Fruit fly (Drosophila melanogaster) whole organism, embryonic: ENCODE data around the gene CG14676.

Source experiments
- BEAF-32 ChIP-seq: fragments of 200-800 bp; sonication (Bioruptor generic); optimal IDR thresholded peaks from 3 replicates; lab custom pipeline; 2017; ENCODE audit warnings: missing biosample characterization, missing genetic modification characterization, mild to moderate bottlenecking, moderate library complexity, missing genetic modification reagents
- C15 ChIP-seq: fragments of 200-800 bp; sonication (Bioruptor generic); IDR thresholded peaks from 3 replicates; pipeline ENCODE4 v1.3.6; 2022; ENCODE audit warnings: missing biosample characterization, missing genetic modification characterization
- CG10147 ChIP-seq: fragments of 200-800 bp; sonication (Bioruptor generic); optimal IDR thresholded peaks from 2 replicates; lab custom pipeline; 2019; ENCODE audit warnings: missing biosample characterization, mild to moderate bottlenecking, missing genetic modification characterization, moderate library complexity
- CG12071 ChIP-seq: fragments of 200-800 bp; sonication (Bioruptor generic); optimal IDR thresholded peaks from 3 replicates; lab custom pipeline; 2018; ENCODE audit warnings: missing biosample characterization, mild to moderate bottlenecking, missing genetic modification characterization
- CG12391 ChIP-seq: fragments of 200-800 bp; sonication (Bioruptor generic); optimal IDR thresholded peaks from 3 replicates; lab custom pipeline; 2018; ENCODE audit warnings: missing biosample characterization, mild to moderate bottlenecking, missing genetic modification characterization, moderate library complexity
- CG12744 ChIP-seq: fragments of 200-800 bp; sonication (Bioruptor generic); optimal IDR thresholded peaks from 2 replicates; lab custom pipeline; 2016; ENCODE audit warnings: missing biosample characterization, missing genetic modification characterization
- CG13296 ChIP-seq: fragments of 200-800 bp; sonication (Bioruptor generic); optimal IDR thresholded peaks from 3 replicates; lab custom pipeline; 2018; ENCODE audit warnings: missing biosample characterization, mild to moderate bottlenecking, missing genetic modification characterization
- CG14014 ChIP-seq: fragments of 200-800 bp; sonication (Bioruptor generic); IDR thresholded peaks from 2 replicates; pipeline ENCODE4 v1.3.6; 2022; ENCODE audit warnings: missing biosample characterization, missing genetic modification characterization
- CG15479 ChIP-seq: fragments of 200-800 bp; sonication (Bioruptor generic); optimal IDR thresholded peaks from 3 replicates; lab custom pipeline; 2019; ENCODE audit warnings: missing biosample characterization, mild to moderate bottlenecking, missing genetic modification characterization, moderate library complexity
- CG15514 ChIP-seq: fragments of 200-800 bp; sonication (Bioruptor generic); optimal IDR thresholded peaks from 3 replicates; lab custom pipeline; 2017; ENCODE audit warnings: missing biosample characterization, missing genetic modification characterization, mild to moderate bottlenecking, moderate library complexity, missing genetic modification reagents
- CG1602 ChIP-seq: fragments of 200-800 bp; sonication (Bioruptor generic); optimal IDR thresholded peaks from 3 replicates; lab custom pipeline; 2016; ENCODE audit warnings: missing biosample characterization, missing genetic modification characterization
- CG1603 ChIP-seq: fragments of 200-800 bp; sonication (Bioruptor generic); optimal IDR thresholded peaks from 2 replicates; lab custom pipeline; 2019; ENCODE audit warnings: missing biosample characterization, mild to moderate bottlenecking, missing genetic modification characterization, moderate library complexity
- CG17359 ChIP-seq: fragments of 200-800 bp; sonication (Bioruptor generic); optimal IDR thresholded peaks from 3 replicates; lab custom pipeline; 2018; ENCODE audit warnings: missing biosample characterization, mild to moderate bottlenecking, missing genetic modification characterization, moderate library complexity
- CG2202 ChIP-seq: fragments of 200-800 bp; sonication (Bioruptor generic); optimal IDR thresholded peaks from 2 replicates; lab custom pipeline; 2018; ENCODE audit warnings: missing biosample characterization, mild to moderate bottlenecking, missing genetic modification characterization
- CG2875 ChIP-seq: fragments of 200-800 bp; sonication (Bioruptor generic); optimal IDR thresholded peaks from 2 replicates; lab custom pipeline; 2017; ENCODE audit warnings: missing biosample characterization, mild to moderate bottlenecking, missing genetic modification characterization, missing genetic modification reagents
- CG30431 ChIP-seq: fragments of 200-800 bp; sonication (Bioruptor generic); optimal IDR thresholded peaks from 2 replicates; lab custom pipeline; 2017; ENCODE audit warnings: missing biosample characterization, missing genetic modification characterization
- CG31388 ChIP-seq: fragments of 200-800 bp; sonication (Bioruptor generic); optimal IDR thresholded peaks from 2 replicates; lab custom pipeline; 2016; ENCODE audit warnings: missing biosample characterization, missing genetic modification characterization
- CG32532 ChIP-seq: fragments of 200-800 bp; sonication (Bioruptor generic); IDR thresholded peaks from 2 replicates; pipeline ENCODE4 v1.3.6; 2022; ENCODE audit warnings: missing biosample characterization, missing genetic modification characterization
- CG7786 ChIP-seq: fragments of 200-800 bp; sonication (Bioruptor generic); optimal IDR thresholded peaks from 2 replicates; lab custom pipeline; 2016; ENCODE audit warnings: missing biosample characterization, missing genetic modification characterization
- CG7839 ChIP-seq: fragments of 200-800 bp; sonication (Bioruptor generic); optimal IDR thresholded peaks from 3 replicates; lab custom pipeline; 2018; ENCODE audit warnings: missing biosample characterization, mild to moderate bottlenecking, missing genetic modification characterization, moderate library complexity
- CG9876 ChIP-seq: fragments of 200-800 bp; sonication (Bioruptor generic); optimal IDR thresholded peaks from 2 replicates; lab custom pipeline; 2016; ENCODE audit warnings: missing biosample characterization, missing genetic modification characterization
- Camta ChIP-seq: fragments of 200-800 bp; sonication (Bioruptor generic); optimal IDR thresholded peaks from 2 replicates; lab custom pipeline; 2016; ENCODE audit warnings: missing biosample characterization, missing genetic modification characterization
- Chrac-16 ChIP-seq: fragments of 200-800 bp; sonication (Bioruptor generic); optimal IDR thresholded peaks from 3 replicates; lab custom pipeline; 2016; ENCODE audit warnings: missing biosample characterization, missing genetic modification characterization
- CrebB ChIP-seq: fragments of 200-800 bp; sonication (Bioruptor generic); optimal IDR thresholded peaks from 3 replicates; lab custom pipeline; 2018; ENCODE audit warnings: missing biosample characterization, mild to moderate bottlenecking, missing genetic modification characterization
- Ets97D ChIP-seq: fragments of 200-800 bp; sonication (Bioruptor generic); optimal IDR thresholded peaks from 3 replicates; lab custom pipeline; 2016; ENCODE audit warnings: missing biosample characterization, missing genetic modification characterization
- Fer2 ChIP-seq: fragments of 200-800 bp; sonication (Bioruptor generic); optimal IDR thresholded peaks from 2 replicates; lab custom pipeline; 2018; ENCODE audit warnings: missing biosample characterization, mild to moderate bottlenecking, missing genetic modification characterization, moderate library complexity
- Hand ChIP-seq: fragments of 200-800 bp; sonication (Bioruptor generic); optimal IDR thresholded peaks from 2 replicates; lab custom pipeline; 2017; ENCODE audit warnings: mild to moderate bottlenecking, missing biosample characterization, missing genetic modification reagents, missing genetic modification characterization
- Hr3 ChIP-seq: fragments of 200-800 bp; sonication (Bioruptor generic); optimal IDR thresholded peaks from 3 replicates; lab custom pipeline; 2016; ENCODE audit warnings: missing biosample characterization, missing genetic modification characterization
- Lhr ChIP-seq: fragments of 200-800 bp; sonication (Bioruptor generic); optimal IDR thresholded peaks from 3 replicates; lab custom pipeline; 2017; ENCODE audit warnings: mild to moderate bottlenecking, missing biosample characterization, missing genetic modification reagents, missing genetic modification characterization
- Meics ChIP-seq: fragments of 200-800 bp; sonication (Bioruptor generic); optimal IDR thresholded peaks from 2 replicates; lab custom pipeline; 2017; ENCODE audit warnings: missing biosample characterization, mild to moderate bottlenecking, missing genetic modification characterization
- Mes4 ChIP-seq: fragments of 200-800 bp; sonication (Bioruptor generic); optimal IDR thresholded peaks from 2 replicates; lab custom pipeline; 2016; ENCODE audit warnings: missing biosample characterization, missing genetic modification characterization
- Pdp1 ChIP-seq, 2 experiments: fragments of 200-800 bp; sonication (Bioruptor generic); optimal IDR thresholded peaks; 3 replicates each; lab custom pipeline; 2016; ENCODE audit warnings: missing biosample characterization in 2 of 2, missing genetic modification characterization in 2 of 2, mild to moderate bottlenecking in 1 of 2, moderate library complexity in 1 of 2
- Ptx1 ChIP-seq: fragments of 200-800 bp; sonication (Bioruptor generic); IDR thresholded peaks from 2 replicates; pipeline ENCODE4 v1.3.6; 2022; ENCODE audit warnings: missing biosample characterization, missing genetic modification characterization
- Rx ChIP-seq: fragments of 200-800 bp; sonication (Bioruptor generic); IDR thresholded peaks from 2 replicates; pipeline ENCODE4 v1.3.6; 2022; ENCODE audit warnings: missing biosample characterization, missing genetic modification characterization
- abd-A ChIP-seq: fragments of 200-800 bp; sonication (Bioruptor generic); optimal IDR thresholded peaks from 3 replicates; lab custom pipeline; 2019; ENCODE audit warnings: missing biosample characterization, mild to moderate bottlenecking, missing genetic modification characterization, moderate library complexity
- ash1 ChIP-seq: fragments of 200-800 bp; sonication (Bioruptor generic); optimal IDR thresholded peaks from 2 replicates; lab custom pipeline; 2018; ENCODE audit warnings: missing biosample characterization, mild to moderate bottlenecking, missing genetic modification characterization
- chinmo ChIP-seq: fragments of 200-800 bp; sonication (Bioruptor generic); IDR thresholded peaks from 4 replicates; pipeline ENCODE4 v1.3.6; 2022; ENCODE audit warnings: missing biosample characterization, missing genetic modification characterization; ENCODE audit not compliant: partially characterized antibody
- ci ChIP-seq: fragments of 200-800 bp; sonication (Bioruptor generic); IDR thresholded peaks from 3 replicates; pipeline ENCODE4 v1.3.6; 2022; ENCODE audit warnings: missing biosample characterization, missing genetic modification characterization
- dati ChIP-seq: fragments of 200-800 bp; sonication (Bioruptor generic); IDR thresholded peaks from 2 replicates; pipeline ENCODE4 v1.3.6; 2022; ENCODE audit warnings: missing biosample characterization, missing genetic modification characterization
- gsb-n ChIP-seq: fragments of 200-800 bp; sonication (Bioruptor generic); optimal IDR thresholded peaks from 3 replicates; lab custom pipeline; 2018; ENCODE audit warnings: missing biosample characterization, mild to moderate bottlenecking, missing genetic modification characterization
- h ChIP-seq: fragments of >200 bp; optimal IDR thresholded peaks from 2 replicates; lab custom pipeline; 2017
- lab ChIP-seq: fragments of 200-800 bp; sonication (Bioruptor generic); optimal IDR thresholded peaks from 3 replicates; lab custom pipeline; 2017; ENCODE audit warnings: missing biosample characterization, missing genetic modification characterization, mild to moderate bottlenecking, moderate library complexity, missing genetic modification reagents
- lilli ChIP-seq: fragments of 200-800 bp; sonication (Bioruptor generic); optimal IDR thresholded peaks from 3 replicates; lab custom pipeline; 2016; ENCODE audit warnings: missing biosample characterization, missing genetic modification characterization
- pzg ChIP-seq: fragments of 200-800 bp; sonication (Bioruptor generic); optimal IDR thresholded peaks from 3 replicates; lab custom pipeline; 2018; ENCODE audit warnings: missing biosample characterization, mild to moderate bottlenecking, missing genetic modification characterization, moderate library complexity
- schlank ChIP-seq: fragments of 200-800 bp; sonication (Bioruptor generic); optimal IDR thresholded peaks from 2 replicates; lab custom pipeline; 2018; ENCODE audit warnings: missing biosample characterization, mild to moderate bottlenecking, missing genetic modification characterization
- sisA ChIP-seq: fragments of 200-800 bp; sonication (Bioruptor generic); IDR thresholded peaks from 2 replicates; pipeline ENCODE4 v1.3.6; 2022; ENCODE audit warnings: missing biosample characterization, missing genetic modification characterization
- so ChIP-seq: fragments of 200-800 bp; sonication (Bioruptor generic); IDR thresholded peaks from 3 replicates; pipeline ENCODE4 v1.3.6; 2022; ENCODE audit warnings: missing biosample characterization, missing genetic modification characterization
- stwl ChIP-seq: fragments of 200-800 bp; sonication (Bioruptor generic); optimal IDR thresholded peaks from 3 replicates; lab custom pipeline; 2018; ENCODE audit warnings: missing biosample characterization, mild to moderate bottlenecking, missing genetic modification characterization, moderate library complexity
- tap ChIP-seq: fragments of 200-800 bp; optimal IDR thresholded peaks from 3 replicates; lab custom pipeline; 2019; ENCODE audit warnings: missing biosample characterization, mild to moderate bottlenecking, missing genetic modification characterization, moderate library complexity

The CG14676 gene

DNA sequence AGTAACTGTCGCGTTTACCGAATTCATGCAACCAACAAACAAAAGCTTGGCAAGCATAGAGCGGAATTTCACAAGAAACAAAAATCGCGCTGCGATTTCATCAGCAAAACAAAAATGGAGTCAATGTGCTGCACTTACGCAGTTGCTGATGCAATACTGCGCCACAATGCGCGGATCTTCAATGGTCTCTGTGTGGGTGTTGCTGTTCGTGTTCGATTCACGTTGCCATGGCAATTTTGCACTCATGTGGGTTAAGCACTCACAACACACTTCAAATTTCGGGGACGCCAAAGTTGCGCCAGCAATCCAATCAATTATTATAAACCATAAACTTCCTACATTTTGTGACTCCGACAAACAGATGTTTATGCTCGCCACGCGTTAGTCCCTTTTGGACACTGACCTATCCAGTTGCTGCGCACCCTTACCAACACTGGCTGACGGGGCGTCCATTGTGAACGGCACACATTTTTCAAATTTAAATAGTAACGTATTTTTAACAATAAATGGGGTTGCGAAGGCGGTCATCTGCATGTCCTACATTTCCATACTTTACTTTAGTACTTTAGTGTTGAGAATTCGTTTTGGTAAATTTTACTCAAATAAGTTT is 15.1 kb downstream of the CG14676 start, which contains the start of gene CG2017 (continued):
- TF ChIP-seq lilli (GFP tag; lab: Kevin White, UChicago) (peak; percentile 29), dati (GFP tag; lab: Robert Waterston, UW) (no peak), Hr3 (GFP tag; lab: Kevin White, UChicago) (peak; percentile 44), Chrac-16 (GFP tag; lab: Kevin White, UChicago) (peak; percentile 41), Pdp1 (GFP tag; optimal IDR thresholded peaks at IDR 0.05; lab: Kevin White, UChicago) (peak; percentile 45 to 81), gsb-n (tag; lab: Kevin White, UChicago) (peak; percentile 42), pzg (GFP tag; lab: Kevin White, UChicago) (peak; percentile 94), Lhr (GFP tag; lab: Kevin White, UChicago) (peak; percentile 82), CG1602 (GFP tag; lab: Kevin White, UChicago) (peak; percentile 27), Hand (no peak), Rx (GFP tag; lab: Robert Waterston, UW) (peak; percentile 5; the same call in 1 of the 2 replicates), CG15514 (GFP tag; lab: Kevin White, UChicago) (peak; percentile 89), CG7839 (tag; lab: Kevin White, UChicago) (peak; percentile 24), Mes4 (GFP tag; lab: Kevin White, UChicago) (no peak), Fer2 (tag; lab: Kevin White, UChicago) (no peak), CrebB (peak; percentile 32), Camta (GFP tag; lab: Kevin White, UChicago) (peak; percentile 19), CG2202 (tag; lab: Kevin White, UChicago) (no peak), CG17359 (peak; percentile 3), CG9876 (GFP tag; lab: Kevin White, UChicago) (no peak), so (no peak), stwl (tag; lab: Kevin White, UChicago) (peak; percentile 96), CG13296 (GFP tag; lab: Kevin White, UChicago) (no peak), chinmo (GFP tag; lab: Robert Waterston, UW) (no peak; the same call in 1 of the 4 replicates), abd-A (tag; lab: Kevin White, UChicago) (peak; percentile 49), BEAF-32 (GFP tag; lab: Kevin White, UChicago) (peak; percentile 50), CG15479 (GFP tag; lab: Kevin White, UChicago) (peak; percentile 68), CG12071 (GFP tag; lab: Kevin White, UChicago) (no peak), CG10147 (GFP tag; lab: Kevin White, UChicago) (no peak), CG31388 (GFP tag; lab: Kevin White, UChicago) (no peak), h (lab: Kevin White, UChicago) (no peak), Ets97D (GFP tag; lab: Kevin White, UChicago) (peak; percentile 92), tap (tag; lab: Kevin White, UChicago) (no peak), C15 (GFP tag; lab: Robert Waterston, UW) (no peak), CG12744 (GFP tag; lab: Kevin White, UChicago) (peak; percentile 20)

DNA sequence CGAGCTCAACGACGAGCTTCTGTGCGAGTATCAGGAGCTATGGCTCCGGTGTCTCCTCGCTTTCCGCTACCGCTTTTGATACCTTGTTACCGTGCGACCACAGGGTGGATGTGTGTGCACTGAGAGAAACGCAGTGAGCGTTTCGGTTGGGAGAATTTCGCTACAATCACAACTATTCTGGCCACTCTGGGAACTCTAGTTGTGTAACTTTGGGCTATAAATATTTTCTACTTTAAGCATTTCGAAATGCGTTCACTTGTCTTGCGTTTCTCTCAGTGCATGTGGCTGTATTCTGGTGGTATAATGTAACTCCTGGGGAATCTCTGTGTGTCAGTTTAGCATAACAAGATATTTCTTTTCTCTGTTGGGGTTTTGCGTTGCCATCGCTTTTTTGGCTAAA is 24.4 kb downstream of the CG14676 start:
- TF ChIP-seq CG17359 = no peak
- TF ChIP-seq lab (GFP tag; lab: Kevin White, UChicago) = peak; percentile 44
- TF ChIP-seq CG1603 (tag; lab: Kevin White, UChicago) = no peak
- TF ChIP-seq sisA (GFP tag; lab: Robert Waterston, UW) = peak; percentile 46
- TF ChIP-seq CG14014 (GFP tag; lab: Robert Waterston, UW) = 0 out of 2 replicates have a peak, but pooled peaks have one; percentile 12
- no peak for TF ChIP-seq schlank
- TF ChIP-seq Ptx1 (GFP tag; lab: Robert Waterston, UW) = 0 out of 2 replicates have a peak, but pooled peaks have one; percentile 20
- TF ChIP-seq CG32532 (GFP tag; lab: Robert Waterston, UW) = 0 out of 2 replicates have a peak, but pooled peaks have one; percentile 5
- TF ChIP-seq CG2875 = no peak
- TF ChIP-seq CG30431 (GFP tag; lab: Kevin White, UChicago) = peak; percentile 29
- TF ChIP-seq ci = peak; percentile 59; the same call in 2 of the 3 replicates
- TF ChIP-seq CG7839 (tag; lab: Kevin White, UChicago) = no peak
- no peak for TF ChIP-seq CG12391 (tag; lab: Kevin White, UChicago)
- TF ChIP-seq Meics (GFP tag; lab: Kevin White, UChicago) = peak; percentile 3
- TF ChIP-seq CG7786 (GFP tag; lab: Kevin White, UChicago) = peak; percentile 20
- no peak for TF ChIP-seq ash1
